Worm (Caenorhabditis elegans) whole organism, mixed stage, embryonic: ENCODE results near the gene K10D6.3.

Experiments used
- M03D4.4 ChIP-seq: sonication (generic microtip); optimal IDR thresholded peaks from 2 replicates; lab custom pipeline; 2017; ENCODE audit warnings: mild to moderate bottlenecking, missing genetic modification characterization, missing compliant biosample characterization
- bed-3 ChIP-seq: fragments of 200-800 bp; sonication (Bioruptor generic); optimal IDR thresholded peaks from 3 replicates; lab custom pipeline; 2018; ENCODE audit warnings: mild to moderate bottlenecking, missing genetic modification characterization, moderate library complexity, missing compliant biosample characterization
- ceh-39 ChIP-seq: fragments of 150-350 bp; optimal IDR thresholded peaks from 2 replicates; lab custom pipeline; 2014; ENCODE audit warnings: missing biosample characterization, missing genetic modification characterization
- ceh-43 ChIP-seq: fragments of 200-800 bp; sonication (Bioruptor generic); optimal IDR thresholded peaks from 2 replicates; lab custom pipeline; 2018; ENCODE audit warnings: mild to moderate bottlenecking, missing genetic modification characterization, moderate library complexity, missing compliant biosample characterization
- ces-1 ChIP-seq: fragments of 150-350 bp; optimal IDR thresholded peaks from 2 replicates; lab custom pipeline; 2014; ENCODE audit warnings: missing biosample characterization, missing genetic modification reagents, missing genetic modification characterization
- cnd-1 ChIP-seq: fragments of 200-800 bp; sonication (Bioruptor generic); optimal IDR thresholded peaks from 2 replicates; lab custom pipeline; 2018; ENCODE audit warnings: mild to moderate bottlenecking, missing genetic modification characterization, missing compliant biosample characterization
- elt-1 ChIP-seq: sonication (generic microtip); optimal IDR thresholded peaks from 2 replicates; lab custom pipeline; 2017; ENCODE audit warnings: missing genetic modification characterization, mild to moderate bottlenecking, missing compliant biosample characterization, antibody characterized with exemption, moderate library complexity, borderline replicate concordance; ENCODE audit not compliant: insufficient read depth
- elt-3 ChIP-seq: fragments of 150-350 bp; optimal IDR thresholded peaks from 2 replicates; lab custom pipeline; 2014; ENCODE audit warnings: missing biosample characterization, missing genetic modification characterization
- flh-1 ChIP-seq: fragments of 200-800 bp; sonication (Bioruptor generic); optimal IDR thresholded peaks from 2 replicates; lab custom pipeline; 2018; ENCODE audit warnings: mild to moderate bottlenecking, missing genetic modification characterization, moderate library complexity, missing compliant biosample characterization
- ham-2 ChIP-seq: fragments of 200-800 bp; sonication (Bioruptor generic); optimal IDR thresholded peaks from 2 replicates; lab custom pipeline; 2018; ENCODE audit warnings: mild to moderate bottlenecking, missing genetic modification characterization, missing compliant biosample characterization
- hlh-1 ChIP-seq: fragments of 150-350 bp; optimal IDR thresholded peaks from 2 replicates; lab custom pipeline; 2014; ENCODE audit warnings: missing biosample characterization, missing genetic modification reagents, missing genetic modification characterization
- lin-13 ChIP-seq: fragments of 150-350 bp; optimal IDR thresholded peaks from 2 replicates; lab custom pipeline; 2014; ENCODE audit warnings: missing biosample characterization, missing genetic modification characterization
- lin-32 ChIP-seq: fragments of 200-800 bp; sonication (Bioruptor generic); optimal IDR thresholded peaks from 2 replicates; lab custom pipeline; 2018; ENCODE audit warnings: mild to moderate bottlenecking, missing genetic modification characterization, missing compliant biosample characterization
- lsy-2 ChIP-seq: fragments of 150-350 bp; optimal IDR thresholded peaks from 2 replicates; lab custom pipeline; 2014; ENCODE audit warnings: missing biosample characterization, missing genetic modification characterization
- mep-1 ChIP-seq: fragments of 150-350 bp; optimal IDR thresholded peaks from 2 replicates; lab custom pipeline; 2017; ENCODE audit warnings: missing biosample characterization, missing genetic modification reagents, missing genetic modification characterization, inconsistent platforms
- nhr-12 ChIP-seq: fragments of 150-350 bp; optimal IDR thresholded peaks from 2 replicates; lab custom pipeline; 2014; ENCODE audit warnings: missing biosample characterization, missing genetic modification characterization
- nhr-2 ChIP-seq: fragments of 150-350 bp; optimal IDR thresholded peaks from 2 replicates; lab custom pipeline; 2014; ENCODE audit warnings: missing biosample characterization, missing genetic modification characterization
- nhr-28 ChIP-seq: fragments of 150-350 bp; optimal IDR thresholded peaks from 2 replicates; lab custom pipeline; 2014; ENCODE audit warnings: missing biosample characterization, missing genetic modification characterization
- nhr-76 ChIP-seq: sonication (generic microtip); optimal IDR thresholded peaks from 2 replicates; lab custom pipeline; 2017; ENCODE audit warnings: missing biosample characterization, missing genetic modification characterization
- pha-4 ChIP-seq: fragments of 150-350 bp; optimal IDR thresholded peaks from 2 replicates; lab custom pipeline; 2018; ENCODE audit warnings: missing biosample characterization, missing genetic modification reagents, missing genetic modification characterization
- sem-2 ChIP-seq: fragments of 200-800 bp; sonication (Bioruptor generic); optimal IDR thresholded peaks from 2 replicates; lab custom pipeline; 2018; ENCODE audit warnings: mild to moderate bottlenecking, missing genetic modification characterization, missing compliant biosample characterization
- sptf-1 ChIP-seq: sonication (generic microtip); optimal IDR thresholded peaks from 2 replicates; lab custom pipeline; 2017; ENCODE audit warnings: mild to moderate bottlenecking, missing genetic modification characterization, moderate library complexity, missing compliant biosample characterization
- unc-120 ChIP-seq: sonication (generic microtip); optimal IDR thresholded peaks from 2 replicates; lab custom pipeline; 2017; ENCODE audit warnings: missing genetic modification characterization, missing compliant biosample characterization; ENCODE audit not compliant: poor library complexity, severe bottlenecking
- unc-39 ChIP-seq: fragments of 150-350 bp; optimal IDR thresholded peaks from 2 replicates; lab custom pipeline; 2014; ENCODE audit warnings: missing biosample characterization, missing genetic modification characterization
- unc-62 ChIP-seq: fragments of 150-350 bp; optimal IDR thresholded peaks from 2 replicates; lab custom pipeline; 2014; ENCODE audit warnings: missing biosample characterization, missing genetic modification reagents, missing genetic modification characterization
- zip-8 ChIP-seq: fragments of 150-350 bp; optimal IDR thresholded peaks from 2 replicates; lab custom pipeline; 2014; ENCODE audit warnings: missing biosample characterization, missing genetic modification characterization
- ztf-11 ChIP-seq: fragments of 150-350 bp; optimal IDR thresholded peaks from 2 replicates; lab custom pipeline; 2014; ENCODE audit warnings: missing biosample characterization, missing genetic modification characterization

K10D6.3 gene

DNA sequence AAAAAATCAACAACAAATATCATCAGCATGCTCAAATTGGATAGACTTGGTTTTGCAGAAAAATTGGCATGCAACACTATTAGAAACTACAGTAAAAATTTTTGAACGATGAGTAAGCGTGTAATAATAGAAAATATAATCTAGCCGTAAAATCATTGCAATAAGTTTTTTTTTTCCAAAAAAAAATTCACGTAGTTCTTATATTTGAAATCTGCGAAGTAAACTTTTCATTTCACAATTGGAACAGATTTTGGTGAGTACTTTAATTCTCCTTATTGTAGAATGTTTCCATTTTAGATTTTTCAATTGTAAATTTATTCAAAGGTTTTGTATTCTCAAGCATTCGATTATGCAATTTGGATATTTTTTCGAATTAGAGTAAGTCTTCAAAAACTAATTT is at the start of gene K10D6.3:
K10D6.3 (plus strand) TSS at position 301 of the 400 bp plus-strand sequence.
- TF ChIP-seq unc-120 (tag; lab: Kevin White, UChicago): no peak
- TF ChIP-seq sem-2: no peak
- no peak for TF ChIP-seq bed-3 (GFP tag; lab: Kevin White, UChicago)
- no peak for TF ChIP-seq cnd-1 (tag; lab: Kevin White, UChicago)
- TF ChIP-seq nhr-28: no peak
- TF ChIP-seq elt-3 (tag; lab: Kevin White, UChicago): no peak
- TF ChIP-seq ztf-11 (tag; lab: Kevin White, UChicago): no peak
- TF ChIP-seq zip-8: no peak
- no peak for TF ChIP-seq lin-32 (GFP tag; lab: Kevin White, UChicago)
- TF ChIP-seq nhr-2 (tag; lab: Kevin White, UChicago): no peak
- TF ChIP-seq unc-62: no peak
- TF ChIP-seq elt-1 (tag; lab: Kevin White, UChicago): no peak
- TF ChIP-seq mep-1 (tag; lab: Kevin White, UChicago): no peak
- no peak for TF ChIP-seq sptf-1
- TF ChIP-seq ceh-39 (tag; lab: Kevin White, UChicago): no peak
- no peak for TF ChIP-seq lin-13 (tag; lab: Kevin White, UChicago)
- no peak for TF ChIP-seq pha-4 (tag; lab: Kevin White, UChicago)

DNA sequence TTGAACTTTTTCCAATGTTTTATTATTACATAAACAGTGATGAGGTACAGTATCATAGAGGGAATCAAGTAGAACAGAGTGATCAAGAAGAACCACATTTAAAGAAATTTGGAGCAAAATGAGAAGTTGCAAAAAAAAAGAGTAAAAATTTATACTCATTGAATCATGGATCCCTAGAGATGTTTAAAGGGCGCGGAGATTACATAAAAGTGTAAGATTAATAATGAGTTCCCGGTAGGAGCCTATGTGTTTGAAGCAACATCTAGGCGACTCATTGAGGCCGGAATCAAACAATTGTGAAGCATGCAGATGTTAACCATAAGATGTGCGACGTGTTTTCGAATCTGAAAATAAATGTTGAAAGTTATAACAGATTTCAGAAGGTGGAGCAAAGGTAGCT is 48.1 kb upstream of the K10D6.3 start, which contains the start of gene srg-39:
srg-39 (minus strand) TSS at position 101 of the 400 bp plus-strand sequence.
- TF ChIP-seq nhr-28 (no peak), unc-120 (tag; lab: Kevin White, UChicago) (no peak), ces-1 (GFP tag; lab: Kevin White, UChicago) (no peak), pha-4 (tag; lab: Kevin White, UChicago) (no peak)

DNA sequence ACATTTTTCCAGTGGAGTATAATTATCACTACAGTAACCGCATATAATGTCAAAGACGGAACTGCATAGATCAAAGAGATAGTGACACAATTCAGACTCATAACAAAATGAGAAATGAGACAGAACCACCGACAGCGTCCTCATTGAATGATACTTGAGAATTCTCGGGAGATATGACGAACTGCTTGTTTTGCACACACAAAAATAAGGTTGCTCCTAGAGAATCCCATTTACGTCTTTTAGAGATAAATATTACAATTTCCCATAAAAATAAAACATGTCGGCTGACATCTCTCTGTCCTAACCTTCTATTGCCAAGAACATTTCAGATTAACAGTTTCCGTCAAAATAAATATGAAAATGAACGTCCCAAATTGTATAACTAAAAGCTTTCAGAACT is 44.9 kb upstream of the K10D6.3 start, which contains the start of gene srg-38:
srg-38 (minus strand) TSS at position 101 of the 400 bp plus-strand sequence.
- TF ChIP-seq hlh-1 (tag; lab: Kevin White, UChicago) (no peak), nhr-76 (tag; lab: Kevin White, UChicago) (no peak), ceh-39 (tag; lab: Kevin White, UChicago) (no peak), mep-1 (tag; lab: Kevin White, UChicago) (no peak), unc-39 (tag; lab: Kevin White, UChicago) (no peak)

DNA sequence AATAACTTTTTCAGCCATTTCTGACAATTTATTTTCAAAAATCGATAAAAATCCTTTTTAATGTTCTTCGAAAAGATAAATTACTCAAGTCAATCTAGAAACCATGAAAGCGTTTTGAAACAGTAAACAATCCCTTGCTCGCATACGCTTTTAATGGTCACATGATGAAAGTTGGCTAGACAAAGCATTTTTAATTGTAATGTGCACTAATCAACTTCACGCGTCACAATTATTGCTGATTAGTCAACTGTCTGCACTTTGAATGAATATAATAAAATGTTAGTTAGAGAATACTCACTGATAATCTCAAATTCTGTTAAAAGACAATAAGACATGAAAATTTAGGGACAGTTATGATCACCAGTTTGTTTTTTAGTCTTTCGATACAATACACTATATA is 43.8 kb upstream of the K10D6.3 start:
- TF ChIP-seq lin-13 (tag; lab: Kevin White, UChicago): no peak

DNA sequence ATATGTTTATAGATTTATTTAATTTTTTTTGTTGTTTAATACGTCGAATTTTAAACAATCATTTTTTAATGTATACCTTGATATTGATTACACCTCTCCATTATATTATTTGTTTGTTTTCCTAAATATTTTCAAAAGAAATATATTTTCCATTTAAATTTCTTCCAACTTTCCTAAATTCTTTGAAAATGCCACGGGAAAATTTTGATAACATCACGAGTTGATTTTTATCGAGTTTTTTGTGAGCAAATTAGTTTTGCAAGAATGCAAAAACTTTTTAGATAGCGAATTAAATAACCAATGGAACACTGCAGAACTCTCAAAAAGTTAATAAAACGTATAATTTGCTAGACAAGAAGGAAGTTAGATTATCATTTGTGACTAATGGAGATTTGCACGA is 42.5 kb upstream of the K10D6.3 start, which contains the start of gene srg-42:
srg-42 (minus strand) TSS at position 101 of the 400 bp plus-strand sequence.
- TF ChIP-seq nhr-76 (tag; lab: Kevin White, UChicago) (no peak), ztf-11 (tag; lab: Kevin White, UChicago) (no peak), ceh-39 (tag; lab: Kevin White, UChicago) (no peak), nhr-2 (tag; lab: Kevin White, UChicago) (no peak), lsy-2 (tag; lab: Kevin White, UChicago) (no peak), unc-39 (tag; lab: Kevin White, UChicago) (no peak), mep-1 (tag; lab: Kevin White, UChicago) (no peak), flh-1 (GFP tag; lab: Kevin White, UChicago) (no peak), cnd-1 (tag; lab: Kevin White, UChicago) (no peak), ham-2 (GFP tag; lab: Kevin White, UChicago) (no peak), ces-1 (GFP tag; lab: Kevin White, UChicago) (no peak), nhr-12 (tag; lab: Kevin White, UChicago) (no peak), unc-62 (no peak), lin-32 (GFP tag; lab: Kevin White, UChicago) (no peak), M03D4.4 (tag; lab: Kevin White, UChicago) (no peak), ceh-43 (GFP tag; lab: Kevin White, UChicago) (no peak)

DNA sequence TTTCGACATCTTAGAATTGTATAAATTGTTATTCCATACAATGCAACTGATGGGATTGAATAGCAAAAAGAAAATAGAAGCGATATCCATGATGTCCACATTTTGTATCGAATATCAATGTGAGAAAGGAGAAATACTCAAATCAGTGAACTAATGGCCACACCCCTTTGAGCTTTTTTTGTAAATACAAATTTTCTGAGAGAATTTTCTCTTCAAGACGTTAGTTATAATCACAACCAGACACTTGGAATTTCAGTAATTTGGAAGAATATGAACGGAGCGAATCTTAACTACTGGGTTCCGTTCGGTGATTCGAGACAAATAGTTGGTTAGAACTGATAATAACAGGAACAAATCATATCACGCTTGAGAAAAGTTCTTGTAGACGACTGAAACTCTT is 38.6 kb upstream of the K10D6.3 start, which contains the start of gene srg-41:
srg-41 (minus strand) TSS at position 101 of the 400 bp plus-strand sequence.
- TF ChIP-seq hlh-1 (tag; lab: Kevin White, UChicago) (no peak), sptf-1 (no peak), ztf-11 (tag; lab: Kevin White, UChicago) (no peak), ces-1 (GFP tag; lab: Kevin White, UChicago) (no peak), nhr-2 (tag; lab: Kevin White, UChicago) (no peak), bed-3 (GFP tag; lab: Kevin White, UChicago) (no peak), elt-3 (tag; lab: Kevin White, UChicago) (no peak), ceh-43 (GFP tag; lab: Kevin White, UChicago) (no peak), unc-62 (no peak)
